Fruit fly (Drosophila melanogaster) whole organism, pupa: ENCODE data around the gene Kal1.

ENCODE experiments used
- CG8159 ChIP-seq: fragments of 200-800 bp; sonication (Bioruptor generic); optimal IDR thresholded peaks from 3 replicates; lab custom pipeline; 2018; ENCODE audit warnings: missing biosample characterization, mild to moderate bottlenecking, missing genetic modification characterization, moderate library complexity
- EcR ChIP-seq: fragments of 200-800 bp; sonication (Bioruptor generic); optimal IDR thresholded peaks from 3 replicates; lab custom pipeline; 2019; ENCODE audit warnings: missing biosample characterization, missing genetic modification characterization, mild to moderate bottlenecking, moderate library complexity, missing genetic modification reagents

- TF ChIP-seq CG8159 (tag; lab: Kevin White, UChicago) (no peak), EcR (GFP tag; lab: Kevin White, UChicago) (no peak)
These were observed 11.1 kb upstream of the Kal1 start, which contains the start of the genes GatB and Tsc1 for dm6 chr3R:24130080-24130479.
